Fruit fly (Drosophila melanogaster): ENCODE data around the gene CG12708.

Gene CG12708

dm6 chrX:15630815-15631214, 44.5 kb upstream of the CG12708 start (continued):
- TF ChIP-seq Sox102F (GFP tag; optimal IDR thresholded peaks at IDR 0.05), result peak; percentile 44
- TF ChIP-seq maf-S (GFP tag; optimal IDR thresholded peaks at IDR 0.05), result no peak
- TF ChIP-seq Dref (GFP tag; IDR thresholded peaks at IDR 0.05), result no peak
- no peak for TF ChIP-seq Sry-δ (GFP tag; optimal IDR thresholded peaks at IDR 0.05)
- no peak for TF ChIP-seq Abd-B (GFP tag; optimal IDR thresholded peaks at IDR 0.05)
- peak; percentile 30; the same call in 1 of the 2 replicates for TF ChIP-seq Ptx1 (GFP tag; IDR thresholded peaks at IDR 0.05)
- TF ChIP-seq CG30431 (GFP tag; optimal IDR thresholded peaks at IDR 0.05), result no peak
- TF ChIP-seq pum (GFP tag; optimal IDR thresholded peaks at IDR 0.05), result no peak
- TF ChIP-seq CG6689 (GFP tag; IDR thresholded peaks at IDR 0.05), result 0 out of 2 replicates have a peak, but pooled peaks have one; percentile 14
- 0 out of 2 replicates have a peak, but pooled peaks have one; percentile 26 for TF ChIP-seq slbo (GFP tag; IDR thresholded peaks at IDR 0.05)
- no peak for TF ChIP-seq chn (GFP tag; optimal IDR thresholded peaks at IDR 0.05)
- TF ChIP-seq CG17359 (tag; optimal IDR thresholded peaks at IDR 0.05), result peak; percentile 20
- no peak for TF ChIP-seq CG7271 (tag; optimal IDR thresholded peaks at IDR 0.05)
- TF ChIP-seq CG31365 (tag; optimal IDR thresholded peaks at IDR 0.05), result no peak
- TF ChIP-seq CG10274 (GFP tag; optimal IDR thresholded peaks at IDR 0.05), result no peak
- TF ChIP-seq CG5953 (GFP tag; IDR thresholded peaks at IDR 0.05), result no peak
- TF ChIP-seq CG6765 (GFP tag; optimal IDR thresholded peaks at IDR 0.05), result no peak
- no peak for TF ChIP-seq Usf (GFP tag; optimal IDR thresholded peaks at IDR 0.05)
- no peak for TF ChIP-seq lov (optimal IDR thresholded peaks at IDR 0.05)
- no peak for TF ChIP-seq lov (GFP tag; IDR thresholded peaks at IDR 0.05)
- 0 out of 2 replicates have a peak, but pooled peaks have one; percentile 50 for TF ChIP-seq Drgx (GFP tag; IDR thresholded peaks at IDR 0.05)
- peak; percentile 10 for TF ChIP-seq Med (GFP tag)
- TF ChIP-seq dmrt99B (tag; optimal IDR thresholded peaks at IDR 0.05), result peak; percentile 38
- no peak for TF ChIP-seq CG16813 (GFP tag; IDR thresholded peaks at IDR 0.05; ENCODE audit: partially characterized antibody)
- no peak for TF ChIP-seq Trl (optimal IDR thresholded peaks at IDR 0.05)
- TF ChIP-seq Trl (GFP tag; optimal IDR thresholded peaks at IDR 0.05), result no peak
- peak; percentile 2 for TF ChIP-seq CG2678 (tag; optimal IDR thresholded peaks at IDR 0.05)
- TF ChIP-seq CG4617 (GFP tag; optimal IDR thresholded peaks at IDR 0.05; ENCODE audit: borderline replicate concordance), result no peak
- TF ChIP-seq Hr39 (optimal IDR thresholded peaks at IDR 0.05), result no peak
- TF ChIP-seq gsb-n (tag; optimal IDR thresholded peaks at IDR 0.05), result no peak
- TF ChIP-seq pfk (GFP tag; optimal IDR thresholded peaks at IDR 0.05), result no peak
- TF ChIP-seq Hey (tag; optimal IDR thresholded peaks at IDR 0.05), result no peak
- TF ChIP-seq CG14441 (GFP tag; IDR thresholded peaks at IDR 0.05), result 0 out of 2 replicates have a peak, but pooled peaks have one; percentile 13
- TF ChIP-seq CG14667 (GFP tag; IDR thresholded peaks at IDR 0.05), result no peak
- peak; percentile 21 for TF ChIP-seq nmo (GFP tag; optimal IDR thresholded peaks at IDR 0.05)
- no peak for TF ChIP-seq emc (GFP tag; optimal IDR thresholded peaks at IDR 0.05)
- TF ChIP-seq sima (GFP tag; optimal IDR thresholded peaks at IDR 0.05), result no peak
- no peak for TF ChIP-seq phol (tag; optimal IDR thresholded peaks at IDR 0.05)
- TF ChIP-seq al (GFP tag; IDR thresholded peaks at IDR 0.05), result no peak
- no peak for TF ChIP-seq Blimp-1 (GFP tag; optimal IDR thresholded peaks at IDR 0.05)

dm6 chrX:15631465-15631864, 43.8 kb upstream of the CG12708 start:
- TF ChIP-seq klu (GFP tag; IDR thresholded peaks at IDR 0.05), result no peak
- peak; percentile 13 for TF ChIP-seq CG15269 (tag; optimal IDR thresholded peaks at IDR 0.05)
- TF ChIP-seq CG6683 (GFP tag; optimal IDR thresholded peaks at IDR 0.05), result no peak
- peak; percentile 66 for TF ChIP-seq Med (GFP tag)
- TF ChIP-seq pan (optimal IDR thresholded peaks at IDR 0.05), result no peak
- TF ChIP-seq pan (GFP tag; optimal IDR thresholded peaks at IDR 0.05 in 1 of 2, IDR thresholded peaks at IDR 0.05 in 1 of 2), result no peak
- no peak for TF ChIP-seq CG8290 (GFP tag; optimal IDR thresholded peaks at IDR 0.05)
- TF ChIP-seq CG8290 (tag; optimal IDR thresholded peaks at IDR 0.05), result peak in 1 of 2 experiments; percentile 19
- TF ChIP-seq CG11504 (tag; optimal IDR thresholded peaks at IDR 0.05), result peak; percentile 19
- TF ChIP-seq CG8281 (tag; optimal IDR thresholded peaks at IDR 0.05), result peak; percentile 53
- TF ChIP-seq CG7372 (GFP tag; IDR thresholded peaks at IDR 0.05), result peak; percentile 69
- peak; percentile 38 for TF ChIP-seq CG12769 (tag; optimal IDR thresholded peaks at IDR 0.05)
- TF ChIP-seq CG1832 (GFP tag; optimal IDR thresholded peaks at IDR 0.05), result peak; percentile 38
- peak; percentile 14 for TF ChIP-seq CG9727 (GFP tag; optimal IDR thresholded peaks at IDR 0.05)
- no peak for TF ChIP-seq Trl (optimal IDR thresholded peaks at IDR 0.05)
- TF ChIP-seq Trl (GFP tag; optimal IDR thresholded peaks at IDR 0.05), result no peak
- peak; percentile 6 for TF ChIP-seq Abd-B (GFP tag; optimal IDR thresholded peaks at IDR 0.05)
- TF ChIP-seq CG10321 (GFP tag; IDR thresholded peaks at IDR 0.05), result peak; percentile 39; the same call in 1 of the 2 replicates
